Fruit fly (Drosophila melanogaster) whole organism, pupa: Measurements from ENCODE around the gene Acsx1R.

ENCODE experiments used
- CG17806 ChIP-seq: fragments of 200-800 bp; sonication (Bioruptor generic); optimal IDR thresholded peaks from 2 replicates; lab custom pipeline; 2018; ENCODE audit warnings: missing biosample characterization, mild to moderate bottlenecking, missing genetic modification characterization, moderate library complexity
- CG32121 ChIP-seq: fragments of 200-800 bp; sonication (Bioruptor generic); IDR thresholded peaks from 2 replicates; pipeline ENCODE4 v1.3.6; 2022; ENCODE audit warnings: missing biosample characterization, missing genetic modification characterization
- CG9948 ChIP-seq: fragments of 200-800 bp; sonication (Bioruptor generic); optimal IDR thresholded peaks from 2 replicates; lab custom pipeline; 2018; ENCODE audit warnings: missing biosample characterization, mild to moderate bottlenecking, missing genetic modification characterization, moderate library complexity

dm6 chr3R:19802508-19802907, 25.4 kb upstream of the Acsx1R start:
- TF ChIP-seq CG32121 (GFP tag; lab: Robert Waterston, UW) = no peak
- TF ChIP-seq CG17806 (tag; lab: Kevin White, UChicago) = no peak
- no peak for TF ChIP-seq CG9948
